Fruit fly (Drosophila melanogaster) whole organism, adult: ENCODE results near the gene DNaseII.

Experiments
- CG1620 ChIP-seq: fragments of 200-800 bp; sonication (Bioruptor generic); optimal IDR thresholded peaks from 2 replicates; lab custom pipeline; 2016; ENCODE audit warnings: missing biosample characterization, missing genetic modification characterization
- CG5204 ChIP-seq: fragments of 200-800 bp; sonication (Bioruptor generic); optimal IDR thresholded peaks from 2 replicates; lab custom pipeline; 2016; ENCODE audit warnings: missing biosample characterization, missing genetic modification characterization
- CG7045 ChIP-seq: fragments of 200-800 bp; sonication (Bioruptor generic); optimal IDR thresholded peaks from 2 replicates; lab custom pipeline; 2017; ENCODE audit warnings: missing biosample characterization, mild to moderate bottlenecking, missing genetic modification characterization
- Clk ChIP-seq: fragments of 200-800 bp; sonication (Bioruptor generic); optimal IDR thresholded peaks from 2 replicates; lab custom pipeline; 2017; ENCODE audit warnings: missing biosample characterization, missing genetic modification characterization
- Crg-1 ChIP-seq: fragments of 200-800 bp; sonication (Bioruptor generic); optimal IDR thresholded peaks from 2 replicates; lab custom pipeline; 2016; ENCODE audit warnings: missing biosample characterization, missing genetic modification characterization
- Hr96 ChIP-seq: fragments of 200-800 bp; sonication (Bioruptor generic); optimal IDR thresholded peaks from 2 replicates; lab custom pipeline; 2016; ENCODE audit warnings: missing biosample characterization, missing genetic modification characterization
- kay ChIP-seq: fragments of 200-800 bp; sonication (Bioruptor generic); peaks from one replicate; lab custom pipeline; 2016; ENCODE audit warnings: missing biosample characterization, missing genetic modification characterization, borderline replicate concordance
- pad ChIP-seq: fragments of 200-800 bp; sonication (Bioruptor generic); optimal IDR thresholded peaks from 3 replicates; lab custom pipeline; 2017; ENCODE audit warnings: missing biosample characterization, missing genetic modification characterization, mild to moderate bottlenecking, moderate library complexity, missing genetic modification reagents

DNA sequence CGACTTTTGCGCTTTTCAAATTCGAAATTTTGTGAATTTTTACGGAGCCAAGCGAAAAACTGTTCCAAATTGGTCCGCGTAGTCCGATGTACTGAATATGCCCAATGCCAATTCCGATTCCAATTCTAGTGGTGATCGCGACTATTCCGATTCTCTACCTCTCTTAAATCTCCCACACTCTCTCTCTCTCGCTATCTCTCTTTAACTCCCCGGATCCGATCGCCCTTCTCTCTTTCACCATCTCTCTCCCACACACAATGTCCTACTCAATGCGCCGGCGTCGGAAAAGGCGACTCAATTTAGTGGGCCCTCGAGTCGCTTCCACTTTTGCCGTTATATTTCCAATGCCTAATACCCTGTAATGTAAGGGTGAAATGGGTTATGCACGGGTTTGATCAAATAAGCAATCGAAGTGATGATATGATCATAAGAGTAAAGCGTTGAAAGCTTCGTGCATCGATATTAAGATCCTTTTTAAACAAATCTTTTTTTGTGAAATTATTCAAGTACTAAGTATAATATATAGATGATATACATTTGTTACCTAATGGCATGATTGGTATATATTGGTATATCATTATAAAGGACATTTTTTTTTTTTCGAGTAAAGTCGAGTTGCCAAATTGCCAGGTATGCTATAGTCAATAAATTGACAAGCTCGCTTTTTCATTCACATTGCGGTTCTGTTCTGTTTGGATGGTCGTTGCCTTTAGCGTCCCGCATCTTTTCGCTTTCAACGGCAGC lies 30.3 kb downstream of the DNaseII start:
- TF ChIP-seq CG1620 (no peak), CG5204 (GFP tag; lab: Kevin White, UChicago) (no peak), Crg-1 (no peak), kay (GFP tag; lab: Kevin White, UChicago) (no peak), CG7045 (no peak), Hr96 (no peak), pad (no peak), Clk (no peak)
